Worm (Caenorhabditis elegans): ENCODE data around the gene T04F3.1.
A peak's percentile ranks its signal among the peaks of the same experiment; 100 is the strongest.

The T04F3.1 gene

ce11 chrV:11711751-11712150 lies 28.1 kb upstream of the T04F3.1 start:
- TF ChIP-seq ceh-83 (GFP tag; optimal IDR thresholded peaks at IDR 0.05) (no peak), ces-1 (GFP tag; optimal IDR thresholded peaks at IDR 0.05) (peak; percentile 50)

DNA sequence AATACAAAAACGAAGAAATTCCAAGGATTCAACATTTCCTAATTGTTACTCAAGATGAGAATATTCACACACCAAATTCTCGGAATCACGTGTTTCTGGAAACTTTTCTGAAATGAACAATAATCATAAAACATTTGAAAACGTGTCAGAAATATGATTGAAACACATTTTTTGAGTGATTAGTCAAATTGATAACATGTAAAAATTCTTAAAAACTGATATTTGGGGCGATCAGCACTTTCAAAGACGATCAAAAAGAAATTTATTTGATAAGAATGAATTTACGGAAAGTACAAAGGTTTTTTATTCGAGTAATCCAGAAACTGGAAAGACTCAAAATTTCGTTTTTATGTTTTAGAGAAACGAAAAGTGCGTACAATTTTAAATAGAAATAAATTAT lies 24.1 kb upstream of the T04F3.1 start, which contains the start of gene tre-3:
tre-3 (minus strand) TSS at position 107 of the 400 bp plus-strand sequence.
- TF ChIP-seq pha-4 (tag; optimal IDR thresholded peaks at IDR 0.05) (no peak), mep-1 (tag; optimal IDR thresholded peaks at IDR 0.05) (no peak), lin-32 (GFP tag; optimal IDR thresholded peaks at IDR 0.05) (no peak), blmp-1 (tag; optimal IDR thresholded peaks at IDR 0.05) (no peak), drap-1 (GFP tag; optimal IDR thresholded peaks at IDR 0.05) (no peak), zip-8 (tag; optimal IDR thresholded peaks at IDR 0.05) (no peak), elt-1 (tag; optimal IDR thresholded peaks at IDR 0.05; ENCODE audit: borderline replicate concordance, insufficient read depth) (no peak), lsy-2 (tag; optimal IDR thresholded peaks at IDR 0.05) (no peak), tbx-8 (GFP tag; optimal IDR thresholded peaks at IDR 0.05) (no peak), ces-1 (GFP tag; optimal IDR thresholded peaks at IDR 0.05) (no peak), cnd-1 (tag; optimal IDR thresholded peaks at IDR 0.05) (no peak), hlh-1 (tag; optimal IDR thresholded peaks at IDR 0.05) (no peak), nhr-237 (tag; optimal IDR thresholded peaks at IDR 0.05) (no peak), ceh-43 (GFP tag; optimal IDR thresholded peaks at IDR 0.05) (no peak), M03D4.4 (tag; optimal IDR thresholded peaks at IDR 0.05) (no peak), elt-3 (tag; optimal IDR thresholded peaks at IDR 0.05) (no peak), flh-1 (GFP tag; optimal IDR thresholded peaks at IDR 0.05) (no peak), mls-2 (tag; optimal IDR thresholded peaks at IDR 0.05) (no peak), snpc-4 (tag; optimal IDR thresholded peaks at IDR 0.05) (no peak), nhr-28 (tag; optimal IDR thresholded peaks at IDR 0.05) (no peak)

DNA sequence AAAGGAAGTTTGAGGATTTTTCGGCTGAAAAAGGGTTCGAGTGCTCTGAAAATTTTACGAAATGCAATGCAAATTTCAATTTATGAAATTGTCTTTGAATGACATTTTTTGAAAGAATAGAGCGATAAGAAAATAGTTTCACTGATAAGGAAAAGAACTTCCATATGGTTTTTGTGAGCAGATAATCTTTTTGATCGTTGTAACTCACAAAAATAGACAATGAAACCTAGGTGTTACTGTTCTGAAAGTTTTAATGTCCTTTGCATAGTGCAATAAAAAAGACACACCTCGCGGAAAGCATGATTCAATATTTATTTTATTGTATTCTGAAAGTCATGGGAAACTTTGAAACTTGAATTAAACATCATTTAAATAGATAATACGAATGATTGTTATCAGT lies 22.9 kb upstream of the T04F3.1 start:
- TF ChIP-seq flh-1 (GFP tag; optimal IDR thresholded peaks at IDR 0.05): no peak

DNA sequence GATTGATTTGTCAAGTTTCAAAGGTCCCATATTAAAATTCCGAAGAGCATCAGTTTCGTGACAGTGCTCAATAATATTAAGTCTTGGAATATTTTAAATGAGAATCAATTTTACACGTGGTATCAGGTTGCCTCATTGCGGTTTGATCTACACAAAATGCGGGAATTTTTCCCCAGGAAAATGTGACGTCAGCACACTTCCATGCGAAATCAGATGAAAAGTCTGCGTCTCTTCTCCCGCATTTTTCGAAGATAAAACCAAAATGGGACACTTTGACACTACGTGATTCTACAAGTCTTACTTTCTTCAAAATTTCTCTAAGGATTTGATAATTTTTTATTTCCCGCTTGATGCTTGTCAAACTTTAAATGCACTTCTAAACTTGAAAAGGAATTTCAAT lies 17.0 kb upstream of the T04F3.1 start:
- TF ChIP-seq pha-4 (tag; optimal IDR thresholded peaks at IDR 0.05): no peak
- no peak for TF ChIP-seq ceh-83 (GFP tag; optimal IDR thresholded peaks at IDR 0.05)

- TF ChIP-seq ceh-83 (GFP tag; optimal IDR thresholded peaks at IDR 0.05) (no peak), nhr-2 (tag; optimal IDR thresholded peaks at IDR 0.05) (no peak), cnd-1 (tag; optimal IDR thresholded peaks at IDR 0.05) (no peak), nhr-237 (tag; optimal IDR thresholded peaks at IDR 0.05) (no peak), sptf-1 (tag; optimal IDR thresholded peaks at IDR 0.05) (no peak), ham-2 (GFP tag; optimal IDR thresholded peaks at IDR 0.05) (no peak), nhr-28 (tag; optimal IDR thresholded peaks at IDR 0.05) (no peak), sem-2 (GFP tag; optimal IDR thresholded peaks at IDR 0.05) (no peak), lin-13 (tag; optimal IDR thresholded peaks at IDR 0.05) (no peak), nhr-76 (tag; optimal IDR thresholded peaks at IDR 0.05) (no peak), bed-3 (GFP tag; optimal IDR thresholded peaks at IDR 0.05) (no peak), M03D4.4 (tag; optimal IDR thresholded peaks at IDR 0.05) (no peak), ces-1 (GFP tag; optimal IDR thresholded peaks at IDR 0.05) (no peak), pha-4 (tag; optimal IDR thresholded peaks at IDR 0.05) (no peak), blmp-1 (tag; optimal IDR thresholded peaks at IDR 0.05) (no peak), nhr-12 (tag; optimal IDR thresholded peaks at IDR 0.05) (no peak), snpc-4 (tag; optimal IDR thresholded peaks at IDR 0.05) (no peak), hlh-1 (tag; optimal IDR thresholded peaks at IDR 0.05) (no peak), mep-1 (tag; optimal IDR thresholded peaks at IDR 0.05) (no peak)
Measured at ce11 chrV:11725971-11726370, 13.9 kb upstream of the T04F3.1 start, which contains the start of gene daf-11. daf-11 (minus strand) TSS chrV:11726071.

DNA sequence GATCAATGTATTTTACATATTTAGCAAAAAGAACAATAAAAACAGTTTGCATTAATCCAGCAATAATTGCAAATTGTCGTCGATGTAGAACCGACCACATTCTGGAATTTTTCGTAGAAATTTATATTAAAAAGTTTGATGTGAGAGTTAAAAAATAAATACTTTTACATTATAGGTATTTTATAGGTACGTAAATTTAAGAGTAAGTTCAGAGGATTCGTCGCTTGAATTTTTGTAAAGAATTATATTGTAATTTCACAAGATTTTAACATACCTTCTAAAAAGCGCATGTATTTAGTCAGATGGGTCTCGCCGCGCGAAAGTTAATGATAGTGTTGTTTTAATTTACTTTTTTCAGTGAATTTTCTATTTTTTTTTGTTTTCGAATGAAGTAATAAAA lies 9.8 kb upstream of the T04F3.1 start, which contains the start of gene rhr-2:
rhr-2 (minus strand) TSS at position 101 of the 400 bp plus-strand sequence.
- no peak for TF ChIP-seq nhr-12 (tag; optimal IDR thresholded peaks at IDR 0.05)
- TF ChIP-seq ces-1 (GFP tag; optimal IDR thresholded peaks at IDR 0.05): no peak
- no peak for TF ChIP-seq elt-1 (tag; optimal IDR thresholded peaks at IDR 0.05; ENCODE audit: borderline replicate concordance, insufficient read depth)
- no peak for TF ChIP-seq pha-4 (tag; optimal IDR thresholded peaks at IDR 0.05)
- TF ChIP-seq lin-32 (GFP tag; optimal IDR thresholded peaks at IDR 0.05): no peak
- no peak for TF ChIP-seq lin-13 (tag; optimal IDR thresholded peaks at IDR 0.05)
- TF ChIP-seq hlh-1 (tag; optimal IDR thresholded peaks at IDR 0.05): no peak
- no peak for TF ChIP-seq mls-2 (tag; optimal IDR thresholded peaks at IDR 0.05)
- TF ChIP-seq cnd-1 (tag; optimal IDR thresholded peaks at IDR 0.05): no peak
- TF ChIP-seq M03D4.4 (tag; optimal IDR thresholded peaks at IDR 0.05): no peak
- TF ChIP-seq nhr-237 (tag; optimal IDR thresholded peaks at IDR 0.05): no peak
- TF ChIP-seq sptf-1 (tag; optimal IDR thresholded peaks at IDR 0.05): no peak
- TF ChIP-seq drap-1 (GFP tag; optimal IDR thresholded peaks at IDR 0.05): no peak
- TF ChIP-seq elt-3 (tag; optimal IDR thresholded peaks at IDR 0.05): no peak
- TF ChIP-seq ceh-83 (GFP tag; optimal IDR thresholded peaks at IDR 0.05): no peak
- no peak for TF ChIP-seq nhr-76 (tag; optimal IDR thresholded peaks at IDR 0.05)
- TF ChIP-seq sem-2 (GFP tag; optimal IDR thresholded peaks at IDR 0.05): no peak
- TF ChIP-seq nhr-28 (tag; optimal IDR thresholded peaks at IDR 0.05): no peak
